Worm (Caenorhabditis elegans): ENCODE results near the gene R02F11.10.
A peak's percentile ranks its signal among the peaks of the same experiment; 100 is the strongest.

R02F11.10 gene

DNA sequence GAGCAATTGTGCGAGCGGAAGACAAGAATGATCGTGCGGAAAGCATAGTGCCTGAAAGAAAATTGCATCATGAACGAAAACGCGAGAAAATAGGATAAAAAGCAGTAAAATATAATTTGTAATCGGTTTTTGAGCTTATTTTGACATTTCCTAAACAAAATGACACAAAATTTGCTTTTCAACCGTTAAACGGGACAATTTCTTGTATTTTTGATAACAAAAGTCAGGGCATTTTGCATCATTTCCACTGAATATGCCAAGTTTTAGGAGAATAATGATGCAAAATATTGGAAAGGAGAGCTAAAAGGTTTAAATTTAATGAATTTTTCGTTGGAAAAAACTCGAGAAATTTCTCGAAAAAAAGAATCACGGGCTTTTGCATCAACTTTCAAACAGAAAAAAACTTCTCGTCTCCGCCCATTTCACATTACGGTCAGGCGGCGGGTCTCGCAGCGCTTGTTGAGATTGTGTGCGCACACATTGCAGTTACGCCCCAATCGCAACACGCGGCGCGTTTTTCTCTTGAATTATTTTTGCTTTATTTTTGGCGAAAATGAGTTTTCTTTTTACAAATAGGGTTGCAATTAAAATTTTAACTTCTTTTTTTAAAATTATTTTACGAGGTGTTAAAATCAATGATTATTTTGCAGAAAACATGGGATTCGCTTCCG lies 37.9 kb downstream of the R02F11.10 start, which contains the start of the genes hsp-6 and C37H5.5 (continued):
- TF ChIP-seq hrde-1 (tag; optimal IDR thresholded peaks at IDR 0.05; ENCODE audit: borderline replicate concordance) (no peak), snpc-4 (GFP tag; optimal IDR thresholded peaks at IDR 0.05) (peak; percentile 17), snpc-4 (tag; optimal IDR thresholded peaks at IDR 0.05) (peak; percentile 50 to 70 (median 61)), let-607 (tag; optimal IDR thresholded peaks at IDR 0.05) (peak in 1 of 2 experiments; percentile 32), ceh-91 (GFP tag; IDR thresholded peaks at IDR 0.05) (peak; percentile 59; the same call in 1 of the 2 replicates), zim-3 (tag; optimal IDR thresholded peaks at IDR 0.05) (no peak), ccch-3 (GFP tag; optimal IDR thresholded peaks at IDR 0.05) (no peak), madf-8 (GFP tag; conservative IDR thresholded peaks at IDR 0.05) (peak; percentile 75), nhr-120 (GFP tag; IDR thresholded peaks at IDR 0.05) (no peak), somi-1 (GFP tag; optimal IDR thresholded peaks at IDR 0.05) (peak; percentile 56), K12H6.12 (tag; optimal IDR thresholded peaks at IDR 0.05) (peak; percentile 22), nhr-90 (tag; optimal IDR thresholded peaks at IDR 0.05) (no peak), Y56A3A.18 (GFP tag; IDR thresholded peaks at IDR 0.05) (no peak), pbrm-1 (GFP tag; IDR thresholded peaks at IDR 0.05) (peak; percentile 85), nfyb-1 (GFP tag; IDR thresholded peaks at IDR 0.05) (peak; percentile 81), madf-10 (tag; optimal IDR thresholded peaks at IDR 0.05) (peak; percentile 56), tlf-1 (GFP tag; optimal IDR thresholded peaks at IDR 0.05) (peak; percentile 89), F23B12.7 (tag; optimal IDR thresholded peaks at IDR 0.05; ENCODE audit: insufficient read depth) (peak; percentile 90), ztf-18 (tag; optimal IDR thresholded peaks at IDR 0.05) (peak; percentile 47), nfya-1 (tag; optimal IDR thresholded peaks at IDR 0.05; ENCODE audit: borderline replicate concordance, insufficient read depth) (no peak), sptf-2 (GFP tag; optimal IDR thresholded peaks at IDR 0.05) (no peak), Y79H2A.3 (GFP tag; conservative IDR thresholded peaks at IDR 0.05) (no peak), tbp1 (GFP tag; optimal IDR thresholded peaks at IDR 0.05) (peak; percentile 67), unc-130 (GFP tag; optimal IDR thresholded peaks at IDR 0.05) (no peak), ceh-27 (GFP tag; optimal IDR thresholded peaks at IDR 0.05) (peak; percentile 73), fkh-3 (tag; optimal IDR thresholded peaks at IDR 0.05) (no peak), hmg-1.2 (GFP tag; IDR thresholded peaks at IDR 0.05) (peak; percentile 70), lag-1 (GFP tag; IDR thresholded peaks at IDR 0.05) (no peak), bed-2 (GFP tag; IDR thresholded peaks at IDR 0.05) (no peak), C06A6.2 (GFP tag; conservative IDR thresholded peaks at IDR 0.05) (peak; percentile 68; the same call in 1 of the 2 replicates), tbx-9 (tag; optimal IDR thresholded peaks at IDR 0.05; ENCODE audit: borderline replicate concordance) (no peak), dpff-1 (tag; optimal IDR thresholded peaks at IDR 0.05) (no peak)

DNA sequence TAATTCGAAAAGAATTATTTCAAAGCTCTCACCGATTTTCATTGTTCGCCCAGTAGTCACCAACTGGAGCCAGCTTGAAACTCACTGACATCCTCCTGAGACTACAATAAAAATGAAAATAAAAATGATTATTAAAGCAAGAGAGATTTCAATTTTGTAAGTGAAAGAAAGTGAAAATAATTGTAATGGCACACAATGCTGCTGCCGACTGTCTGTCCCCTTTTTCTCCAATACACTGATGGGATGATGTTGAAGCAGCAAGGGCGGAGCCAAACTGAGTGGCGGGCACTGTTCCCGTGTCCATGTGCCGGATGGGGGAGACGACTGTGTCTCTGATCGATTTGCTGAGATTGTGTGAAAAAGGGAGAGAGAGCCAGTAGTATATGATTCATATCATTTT lies 45.4 kb downstream of the R02F11.10 start, which contains the start of gene C37H5.14:
TSS of gene C37H5.14 (minus strand) at position 101 of the 400 bp plus-strand sequence.
- TF ChIP-seq ama-1 (optimal IDR thresholded peaks at IDR 0.05), result no peak
- no peak for TF ChIP-seq ama-1 (GFP tag; optimal IDR thresholded peaks at IDR 0.05)
- peak; percentile 54; the same call in 1 of the 2 replicates for TF ChIP-seq zfh-2 (GFP tag; conservative IDR thresholded peaks at IDR 0.05)
